Fruit fly (Drosophila melanogaster) whole organism, embryonic: ENCODE results near the gene frtz.

Source experiments
- B-H2 ChIP-seq: fragments of 200-800 bp; sonication (Bioruptor generic); optimal IDR thresholded peaks from 2 replicates; lab custom pipeline; 2018; ENCODE audit warnings: missing biosample characterization, mild to moderate bottlenecking, missing genetic modification characterization
- CG11695 ChIP-seq: fragments of 200-800 bp; sonication (Bioruptor generic); IDR thresholded peaks from 3 replicates; pipeline ENCODE4 v1.3.6; 2022; ENCODE audit warnings: missing biosample characterization, missing genetic modification characterization
- CG13123 ChIP-seq: fragments of 200-800 bp; sonication (Bioruptor generic); optimal IDR thresholded peaks from 2 replicates; lab custom pipeline; 2016; ENCODE audit warnings: missing biosample characterization, missing genetic modification characterization
- CG14710 ChIP-seq: fragments of 200-800 bp; sonication (Bioruptor generic); optimal IDR thresholded peaks from 3 replicates; lab custom pipeline; 2019; ENCODE audit warnings: missing biosample characterization, mild to moderate bottlenecking, missing genetic modification characterization, moderate library complexity
- CG15269 ChIP-seq: fragments of 200-800 bp; sonication (Bioruptor generic); optimal IDR thresholded peaks from 2 replicates; lab custom pipeline; 2018; ENCODE audit warnings: missing biosample characterization, mild to moderate bottlenecking, missing genetic modification characterization, moderate library complexity
- CG15479 ChIP-seq: fragments of 200-800 bp; sonication (Bioruptor generic); optimal IDR thresholded peaks from 3 replicates; lab custom pipeline; 2019; ENCODE audit warnings: missing biosample characterization, mild to moderate bottlenecking, missing genetic modification characterization, moderate library complexity
- CG1603 ChIP-seq: fragments of 200-800 bp; sonication (Bioruptor generic); optimal IDR thresholded peaks from 2 replicates; lab custom pipeline; 2019; ENCODE audit warnings: missing biosample characterization, mild to moderate bottlenecking, missing genetic modification characterization, moderate library complexity
- CG16813 ChIP-seq: fragments of 200-800 bp; sonication (Bioruptor generic); IDR thresholded peaks from 3 replicates; pipeline ENCODE4 v1.3.6; 2022; ENCODE audit warnings: missing biosample characterization, missing genetic modification characterization; ENCODE audit not compliant: partially characterized antibody
- CG16863 ChIP-seq: fragments of 200-800 bp; sonication (Bioruptor generic); optimal IDR thresholded peaks from 3 replicates; lab custom pipeline; 2016; ENCODE audit warnings: missing biosample characterization, missing genetic modification characterization
- CG18599 ChIP-seq: fragments of 200-800 bp; sonication (Bioruptor generic); optimal IDR thresholded peaks from 3 replicates; lab custom pipeline; 2017; ENCODE audit warnings: missing biosample characterization, missing genetic modification characterization, mild to moderate bottlenecking, moderate library complexity, missing genetic modification reagents
- CG2129 ChIP-seq: fragments of 200-800 bp; sonication (Bioruptor generic); IDR thresholded peaks from 2 replicates; pipeline ENCODE4 v1.3.6; 2022; ENCODE audit warnings: missing biosample characterization, missing genetic modification characterization; ENCODE audit not compliant: partially characterized antibody
- CG2712 ChIP-seq: fragments of 200-800 bp; optimal IDR thresholded peaks from 3 replicates; lab custom pipeline; 2019; ENCODE audit warnings: missing biosample characterization, mild to moderate bottlenecking, missing genetic modification characterization, moderate library complexity
- CG30431 ChIP-seq: fragments of 200-800 bp; sonication (Bioruptor generic); optimal IDR thresholded peaks from 2 replicates; lab custom pipeline; 2017; ENCODE audit warnings: missing biosample characterization, missing genetic modification characterization
- CG3995 ChIP-seq: fragments of 200-800 bp; sonication (Bioruptor generic); optimal IDR thresholded peaks from 3 replicates; lab custom pipeline; 2016; ENCODE audit warnings: missing biosample characterization, missing genetic modification characterization
- CG8388 ChIP-seq: fragments of 200-800 bp; sonication (Bioruptor generic); optimal IDR thresholded peaks from 2 replicates; lab custom pipeline; 2019; ENCODE audit warnings: missing biosample characterization, mild to moderate bottlenecking, missing genetic modification characterization, moderate library complexity
- CkIIα-i1 ChIP-seq: fragments of 200-800 bp; sonication (Bioruptor generic); IDR thresholded peaks from 2 replicates; pipeline ENCODE4 v1.3.6; 2022; ENCODE audit warnings: missing biosample characterization, missing genetic modification characterization
- Deaf1 ChIP-seq: fragments of 200-800 bp; optimal IDR thresholded peaks from 3 replicates; lab custom pipeline; 2019; ENCODE audit warnings: missing biosample characterization, mild to moderate bottlenecking, missing genetic modification characterization, moderate library complexity
- Ets97D ChIP-seq: fragments of 200-800 bp; sonication (Bioruptor generic); optimal IDR thresholded peaks from 3 replicates; lab custom pipeline; 2016; ENCODE audit warnings: missing biosample characterization, missing genetic modification characterization
- Fer1 ChIP-seq: fragments of 200-800 bp; sonication (Bioruptor generic); optimal IDR thresholded peaks from 2 replicates; lab custom pipeline; 2017; ENCODE audit warnings: missing biosample characterization, mild to moderate bottlenecking, missing genetic modification characterization
- GATAe ChIP-seq: fragments of 200-800 bp; sonication (Bioruptor generic); conservative IDR thresholded peaks from 2 replicates; pipeline ENCODE4 v1.3.6; 2022; ENCODE audit warnings: missing biosample characterization, missing genetic modification characterization
- HLH4C ChIP-seq: fragments of 200-800 bp; sonication (Bioruptor generic); IDR thresholded peaks from 3 replicates; pipeline ENCODE4 v1.3.6; 2022; ENCODE audit warnings: missing biosample characterization, missing genetic modification characterization; ENCODE audit not compliant: partially characterized antibody
- HLH54F ChIP-seq: fragments of 200-800 bp; sonication (Bioruptor generic); optimal IDR thresholded peaks from 3 replicates; lab custom pipeline; 2016; ENCODE audit warnings: missing biosample characterization, missing genetic modification characterization
- Hr39 ChIP-seq: fragments of >200 bp; optimal IDR thresholded peaks from 2 replicates; lab custom pipeline; 2017
- Med ChIP-seq: fragments of 200-800 bp; sonication (Bioruptor generic); peaks from one replicate; lab custom pipeline; 2016; ENCODE audit warnings: missing biosample characterization, missing genetic modification characterization, mild to moderate bottlenecking, inconsistent platforms, moderate library complexity
- Opbp ChIP-seq: fragments of 200-800 bp; sonication (Bioruptor generic); IDR thresholded peaks from 3 replicates; pipeline ENCODE4 v1.3.6; 2022; ENCODE audit warnings: missing biosample characterization, missing genetic modification characterization; ENCODE audit not compliant: partially characterized antibody
- Ssrp ChIP-seq: fragments of 200-800 bp; sonication (Bioruptor generic); optimal IDR thresholded peaks from 2 replicates; lab custom pipeline; 2018; ENCODE audit warnings: missing biosample characterization, mild to moderate bottlenecking, missing genetic modification characterization, moderate library complexity
- ara ChIP-seq: fragments of 200-800 bp; sonication (Bioruptor generic); IDR thresholded peaks from 2 replicates; pipeline ENCODE4 v1.3.6; 2022; ENCODE audit warnings: missing biosample characterization, missing genetic modification characterization
- chinmo ChIP-seq: fragments of 200-800 bp; sonication (Bioruptor generic); IDR thresholded peaks from 4 replicates; pipeline ENCODE4 v1.3.6; 2022; ENCODE audit warnings: missing biosample characterization, missing genetic modification characterization; ENCODE audit not compliant: partially characterized antibody
- dimm ChIP-seq: fragments of 200-800 bp; sonication (Bioruptor generic); IDR thresholded peaks from 2 replicates; pipeline ENCODE4 v1.3.6; 2022; ENCODE audit warnings: missing biosample characterization, missing genetic modification characterization
- dmrt99B ChIP-seq: fragments of 200-800 bp; sonication (Bioruptor generic); optimal IDR thresholded peaks from 2 replicates; lab custom pipeline; 2018; ENCODE audit warnings: missing biosample characterization, mild to moderate bottlenecking, missing genetic modification characterization, moderate library complexity
- dysf ChIP-seq: fragments of 200-800 bp; sonication (Bioruptor generic); IDR thresholded peaks from 3 replicates; pipeline ENCODE4 v1.3.6; 2022; ENCODE audit warnings: missing biosample characterization, missing genetic modification characterization
- fd102C ChIP-seq: fragments of 200-800 bp; sonication (Bioruptor generic); optimal IDR thresholded peaks from 2 replicates; lab custom pipeline; 2018; ENCODE audit warnings: missing biosample characterization, mild to moderate bottlenecking, missing genetic modification characterization, moderate library complexity
- gcm2 ChIP-seq: fragments of 200-800 bp; sonication (Bioruptor generic); optimal IDR thresholded peaks from 2 replicates; lab custom pipeline; 2016; ENCODE audit warnings: missing biosample characterization, missing genetic modification characterization
- kah ChIP-seq: fragments of 200-800 bp; sonication (Bioruptor generic); optimal IDR thresholded peaks from 2 replicates; lab custom pipeline; 2018; ENCODE audit warnings: missing biosample characterization, mild to moderate bottlenecking, missing genetic modification characterization
- kni ChIP-seq: fragments of 200-800 bp; sonication (Bioruptor generic); optimal IDR thresholded peaks from 3 replicates; lab custom pipeline; 2017; ENCODE audit warnings: mild to moderate bottlenecking, missing biosample characterization, missing genetic modification reagents, missing genetic modification characterization
- lab ChIP-seq: fragments of 200-800 bp; sonication (Bioruptor generic); optimal IDR thresholded peaks from 3 replicates; lab custom pipeline; 2017; ENCODE audit warnings: missing biosample characterization, missing genetic modification characterization, mild to moderate bottlenecking, moderate library complexity, missing genetic modification reagents
- nerfin-1 ChIP-seq: fragments of 200-800 bp; sonication (Bioruptor generic); optimal IDR thresholded peaks from 3 replicates; lab custom pipeline; 2019; ENCODE audit warnings: missing biosample characterization, mild to moderate bottlenecking, missing genetic modification characterization, moderate library complexity
- onecut ChIP-seq: fragments of 200-800 bp; sonication (Bioruptor generic); IDR thresholded peaks from 2 replicates; pipeline ENCODE4 v1.3.6; 2022; ENCODE audit warnings: missing biosample characterization, missing genetic modification characterization
- otp ChIP-seq: fragments of 200-800 bp; sonication (Bioruptor generic); IDR thresholded peaks from 3 replicates; pipeline ENCODE4, ENCODE4 v1.3.6; 2022; ENCODE audit warnings: missing biosample characterization, missing genetic modification characterization
- pros ChIP-seq: fragments of 200-800 bp; sonication (Bioruptor generic); optimal IDR thresholded peaks from 3 replicates; lab custom pipeline; 2019; ENCODE audit warnings: missing biosample characterization, mild to moderate bottlenecking, missing genetic modification characterization, moderate library complexity
- pzg ChIP-seq: fragments of 200-800 bp; sonication (Bioruptor generic); optimal IDR thresholded peaks from 3 replicates; lab custom pipeline; 2018; ENCODE audit warnings: missing biosample characterization, mild to moderate bottlenecking, missing genetic modification characterization, moderate library complexity
- ro ChIP-seq: fragments of 200-800 bp; sonication (Bioruptor generic); IDR thresholded peaks from 2 replicates; pipeline ENCODE4 v1.3.6; 2022; ENCODE audit warnings: missing biosample characterization, missing genetic modification characterization
- run ChIP-seq: fragments of 200-800 bp; sonication (Bioruptor generic); optimal IDR thresholded peaks from 3 replicates; lab custom pipeline; 2018; ENCODE audit warnings: missing biosample characterization, mild to moderate bottlenecking, missing genetic modification characterization
- seq ChIP-seq: fragments of 200-800 bp; sonication (Bioruptor generic); IDR thresholded peaks from 2 replicates; pipeline ENCODE4 v1.3.6; 2022; ENCODE audit warnings: missing biosample characterization, missing genetic modification characterization
- sim ChIP-seq: fragments of 200-800 bp; sonication (Bioruptor generic); IDR thresholded peaks from 2 replicates; pipeline ENCODE4 v1.3.6; 2022; ENCODE audit warnings: missing biosample characterization, missing genetic modification characterization
- slp2 ChIP-seq: fragments of 200-800 bp; sonication (Bioruptor generic); optimal IDR thresholded peaks from 2 replicates; lab custom pipeline; 2016; ENCODE audit warnings: missing biosample characterization, missing genetic modification characterization
- wek ChIP-seq: fragments of 200-800 bp; sonication (Bioruptor generic); optimal IDR thresholded peaks from 3 replicates; lab custom pipeline; 2018; ENCODE audit warnings: missing biosample characterization, mild to moderate bottlenecking, missing genetic modification characterization, moderate library complexity
- zfh1 ChIP-seq: fragments of 200-800 bp; sonication (Bioruptor generic); IDR thresholded peaks from 3 replicates; pipeline ENCODE4 v1.3.6; 2022; ENCODE audit warnings: missing biosample characterization, missing genetic modification characterization

frtz gene

DNA sequence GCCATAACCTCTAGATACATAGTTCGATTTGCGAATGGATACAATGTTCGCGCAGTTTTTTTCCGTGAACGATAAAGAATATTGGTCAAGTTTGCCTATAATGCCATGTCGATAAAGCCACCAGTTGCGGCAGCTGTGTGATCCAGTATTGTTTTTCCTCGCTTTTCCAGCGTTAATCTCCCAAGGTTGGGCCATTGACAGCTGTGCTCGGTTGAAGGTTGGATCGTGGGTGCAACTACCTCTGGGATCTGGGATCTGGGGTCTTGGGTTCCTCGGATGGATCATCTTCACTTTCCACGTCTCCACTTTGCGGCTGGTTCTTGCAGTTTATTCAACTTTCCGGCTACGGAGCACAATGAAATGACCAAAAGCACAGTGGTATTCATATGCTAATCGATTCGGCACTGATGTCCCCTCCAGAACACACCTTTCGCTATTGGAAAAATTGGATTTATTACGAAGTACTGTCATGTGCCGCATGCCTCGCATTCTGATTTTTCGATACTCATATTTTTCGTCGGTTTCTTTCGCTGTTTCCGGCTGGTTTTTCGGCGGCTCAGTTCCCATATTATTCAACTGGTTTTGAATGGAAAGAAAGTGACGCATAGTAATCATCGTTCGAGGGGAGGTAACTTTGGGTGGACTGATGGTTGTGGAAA is 17.6 kb upstream of the frtz start:
- TF ChIP-seq Hr39 (lab: Kevin White, UChicago) (no peak), kni (GFP tag; lab: Kevin White, UChicago) (peak; percentile 67), chinmo (GFP tag; lab: Robert Waterston, UW) (0 out of 4 replicates have a peak, but pooled peaks have one; percentile 22), ro (GFP tag; lab: Robert Waterston, UW) (no peak), dmrt99B (tag; lab: Kevin White, UChicago) (no peak), Med (GFP tag; lab: Kevin White, UChicago) (peak; percentile 33)
- TF ChIP-seq, all 482 proteins: peak for 3

DNA sequence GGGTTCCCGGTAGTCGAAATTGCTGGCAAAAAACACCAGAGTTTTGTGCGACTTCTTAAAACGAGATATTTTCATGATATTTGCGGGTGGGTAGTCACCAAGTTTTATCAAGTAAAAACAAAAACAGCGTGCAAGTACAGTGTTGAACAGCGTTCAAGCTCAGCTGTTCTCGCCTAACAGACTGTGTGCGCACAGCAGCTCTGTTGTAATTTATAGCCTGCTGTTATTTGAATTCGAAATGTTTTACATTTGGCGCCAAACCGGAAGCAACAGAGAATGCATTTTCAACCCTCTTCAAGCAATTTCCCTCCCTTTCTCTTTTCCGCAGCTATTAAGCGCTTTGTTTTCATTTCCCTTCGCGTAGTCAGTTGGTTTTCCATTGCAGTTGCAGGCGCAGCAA is 16.5 kb upstream of the frtz start, which contains the start of the genes CG17652 and CG17646:
Gene CG17652, minus strand, starts transcription at position 168 of the 400 bp plus-strand sequence.
Gene CG17646, plus strand, starts transcription at position 336 of the 400 bp plus-strand sequence.
- TF ChIP-seq CG15479 (GFP tag; lab: Kevin White, UChicago), result no peak
- TF ChIP-seq kah (GFP tag; lab: Kevin White, UChicago), result peak; percentile 40
- no peak for TF ChIP-seq dimm (GFP tag; lab: Robert Waterston, UW)
- no peak for TF ChIP-seq otp (GFP tag; lab: Robert Waterston, UW)
- TF ChIP-seq pros (GFP tag; lab: Kevin White, UChicago), result no peak
- peak; percentile 31 for TF ChIP-seq Fer1
- TF ChIP-seq slp2 (GFP tag; lab: Kevin White, UChicago), result no peak
- TF ChIP-seq Opbp (GFP tag; lab: Robert Waterston, UW), result no peak
- TF ChIP-seq CG2129, result no peak
- no peak for TF ChIP-seq CG11695 (GFP tag; lab: Robert Waterston, UW)
- no peak for TF ChIP-seq CG8388 (GFP tag; lab: Kevin White, UChicago)
- TF ChIP-seq CG18599 (GFP tag; lab: Kevin White, UChicago), result peak; percentile 7
- TF ChIP-seq CG3995 (GFP tag; lab: Kevin White, UChicago), result no peak
- TF ChIP-seq CG2712 (tag; lab: Kevin White, UChicago), result peak; percentile 13
- no peak for TF ChIP-seq ara (GFP tag; lab: Robert Waterston, UW)
- TF ChIP-seq CG15269, result no peak
- TF ChIP-seq Deaf1 (tag; lab: Kevin White, UChicago), result no peak
- TF ChIP-seq seq (GFP tag; lab: Robert Waterston, UW), result peak; percentile 13; the same call in 1 of the 2 replicates
- no peak for TF ChIP-seq GATAe (GFP tag; lab: Robert Waterston, UW)
- TF ChIP-seq run (tag; lab: Kevin White, UChicago), result no peak
- peak; percentile 64 for TF ChIP-seq Ets97D (GFP tag; lab: Kevin White, UChicago)
- no peak for TF ChIP-seq onecut (GFP tag; lab: Robert Waterston, UW)
- peak; percentile 65 for TF ChIP-seq pzg (GFP tag; lab: Kevin White, UChicago)
- TF ChIP-seq HLH54F (GFP tag; lab: Kevin White, UChicago), result no peak
- TF ChIP-seq CG1603 (tag; lab: Kevin White, UChicago), result peak; percentile 61
- peak; percentile 14 for TF ChIP-seq nerfin-1 (tag; lab: Kevin White, UChicago)
- TF ChIP-seq sim (GFP tag; lab: Robert Waterston, UW), result no peak
- TF ChIP-seq CG16863 (GFP tag; lab: Kevin White, UChicago), result no peak
- peak; percentile 74 for TF ChIP-seq Med (GFP tag; lab: Kevin White, UChicago)
- TF ChIP-seq CkIIα-i1, result no peak
- no peak for TF ChIP-seq Ssrp (tag; lab: Kevin White, UChicago)
- TF ChIP-seq dysf (GFP tag; lab: Robert Waterston, UW), result no peak
- TF ChIP-seq zfh1 (GFP tag; lab: Robert Waterston, UW), result 0 out of 3 replicates have a peak, but pooled peaks have one; percentile 31
- TF ChIP-seq B-H2 (GFP tag; lab: Kevin White, UChicago), result no peak
- TF ChIP-seq CG13123 (GFP tag; lab: Kevin White, UChicago), result no peak
- TF ChIP-seq fd102C (GFP tag; lab: Kevin White, UChicago), result no peak
- TF ChIP-seq gcm2 (GFP tag; lab: Kevin White, UChicago), result no peak
- no peak for TF ChIP-seq wek (GFP tag; lab: Kevin White, UChicago)
- TF ChIP-seq CG30431 (GFP tag; lab: Kevin White, UChicago), result no peak
- peak; percentile 36 for TF ChIP-seq lab (GFP tag; lab: Kevin White, UChicago)
- no peak; the same call in 2 of the 3 replicates for TF ChIP-seq HLH4C (GFP tag; lab: Robert Waterston, UW)
- TF ChIP-seq CG14710 (tag; lab: Kevin White, UChicago), result peak; percentile 11
- no peak for TF ChIP-seq CG16813 (GFP tag; lab: Robert Waterston, UW)
